Worm (Caenorhabditis elegans) whole organism, L4 larva: ENCODE data around the gene Y4C6B.7.

ENCODE experiments used
- nhr-11 ChIP-seq: fragments of 150-350 bp; optimal IDR thresholded peaks from 2 replicates; lab custom pipeline; 2014; ENCODE audit warnings: missing biosample characterization, missing genetic modification characterization
- nhr-237 ChIP-seq: sonication (generic microtip); optimal IDR thresholded peaks from 2 replicates; lab custom pipeline; 2017; ENCODE audit warnings: missing biosample characterization, missing genetic modification characterization
- snpc-1.2 ChIP-seq: fragments of 200-800 bp; sonication (Bioruptor generic); IDR thresholded peaks from 2 replicates; pipeline ENCODE4 v1.3.6; 2022; ENCODE audit warnings: missing genetic modification reagents, missing genetic modification characterization, missing compliant biosample characterization
- ztf-11 ChIP-seq: fragments of 150-350 bp; optimal IDR thresholded peaks from 2 replicates; lab custom pipeline; 2014; ENCODE audit warnings: missing biosample characterization, missing genetic modification characterization

- TF ChIP-seq nhr-11 (tag; lab: Kevin White, UChicago) (no peak), snpc-1.2 (GFP tag; lab: Robert Waterston, UW) (no peak), ztf-11 (tag; lab: Kevin White, UChicago) (no peak), nhr-237 (tag; lab: Kevin White, UChicago) (no peak)
These were observed 21.7 kb upstream of the Y4C6B.7 start for ce11 chrIV:5374946-5375345.
